Worm (Caenorhabditis elegans) whole organism, L4 larva: Measurements from ENCODE around the gene wrt-5.

Experiments
- D1046.2 ChIP-seq: fragments of 200-800 bp; sonication (Bioruptor generic); IDR thresholded peaks from 2 replicates; pipeline ENCODE4 v1.3.6; 2022; ENCODE audit warnings: missing genetic modification characterization, missing compliant biosample characterization
- F26F4.8 ChIP-seq: fragments of 200-800 bp; sonication (Bioruptor generic); conservative IDR thresholded peaks from 2 replicates; pipeline ENCODE4 v1.3.6; 2022; ENCODE audit warnings: missing genetic modification characterization, missing compliant biosample characterization
- F37D6.2 ChIP-seq: sonication (generic microtip); optimal IDR thresholded peaks from 2 replicates; lab custom pipeline; 2016; ENCODE audit warnings: mild to moderate bottlenecking, missing genetic modification characterization, missing compliant biosample characterization
- R02D3.7 ChIP-seq: fragments of 150-350 bp; sonication (generic microtip); optimal IDR thresholded peaks from 3 replicates; lab custom pipeline; 2014; ENCODE audit warnings: missing biosample characterization, missing genetic modification characterization
- T26A8.4 ChIP-seq: fragments of 200-800 bp; sonication (Bioruptor generic); IDR thresholded peaks from 2 replicates; pipeline ENCODE4 v1.3.6; 2022; ENCODE audit warnings: missing genetic modification characterization, missing compliant biosample characterization
- Y105C5A.15 ChIP-seq: fragments of 200-800 bp; sonication (Bioruptor generic); IDR thresholded peaks from 2 replicates; pipeline ENCODE4 v1.3.6; 2022; ENCODE audit warnings: missing genetic modification characterization, missing compliant biosample characterization
- Y48G9A.11 ChIP-seq: fragments of 200-800 bp; sonication (Bioruptor generic); IDR thresholded peaks from 2 replicates; pipeline ENCODE4 v1.3.6; 2022; ENCODE audit warnings: missing genetic modification reagents, missing genetic modification characterization, missing compliant biosample characterization
- Y5F2A.4 ChIP-seq: fragments of 200-800 bp; sonication (Bioruptor generic); optimal IDR thresholded peaks from 2 replicates; lab custom pipeline; 2018; ENCODE audit warnings: mild to moderate bottlenecking, missing genetic modification characterization, missing compliant biosample characterization
- aha-1 ChIP-seq: fragments of 150-350 bp; peaks from one replicate; lab custom pipeline; 2014; ENCODE audit warnings: missing biosample characterization, missing genetic modification characterization
- arid-1 ChIP-seq: fragments of 200-800 bp; sonication (Bioruptor generic); conservative IDR thresholded peaks from 2 replicates; pipeline ENCODE4 v1.3.6; 2022; ENCODE audit warnings: missing genetic modification reagents, missing genetic modification characterization, missing compliant biosample characterization
- attf-4 ChIP-seq: sonication (generic microtip); optimal IDR thresholded peaks from 3 replicates; lab custom pipeline; 2017; ENCODE audit warnings: missing biosample characterization, missing genetic modification characterization
- ceh-28 ChIP-seq: fragments of 150-350 bp; optimal IDR thresholded peaks from 2 replicates; lab custom pipeline; 2014; ENCODE audit warnings: missing biosample characterization, missing genetic modification reagents, missing genetic modification characterization
- ceh-62 ChIP-seq: sonication (generic microtip); optimal IDR thresholded peaks from 2 replicates; lab custom pipeline; 2017; ENCODE audit warnings: missing biosample characterization, missing genetic modification characterization
- ceh-82 ChIP-seq: sonication (generic microtip); optimal IDR thresholded peaks from 2 replicates; lab custom pipeline; 2017; ENCODE audit warnings: missing biosample characterization, missing genetic modification characterization
- ces-1 ChIP-seq: fragments of 150-350 bp; sonication (generic microtip); optimal IDR thresholded peaks from 4 replicates; lab custom pipeline; 2014; ENCODE audit warnings: missing biosample characterization, missing genetic modification reagents, missing genetic modification characterization
- cey-2 ChIP-seq: sonication (generic microtip); optimal IDR thresholded peaks from 3 replicates; lab custom pipeline; 2017; ENCODE audit warnings: missing genetic modification characterization, mild to moderate bottlenecking, missing compliant biosample characterization, antibody characterized with exemption, borderline replicate concordance; ENCODE audit not compliant: insufficient read depth
- ctbp-1 ChIP-seq: fragments of 200-800 bp; sonication (Bioruptor generic); IDR thresholded peaks from 2 replicates; pipeline ENCODE4 v1.3.6; 2022; ENCODE audit warnings: missing genetic modification reagents, missing genetic modification characterization, missing compliant biosample characterization
- daf-12 ChIP-seq: fragments of 150-350 bp; optimal IDR thresholded peaks from 2 replicates; lab custom pipeline; 2014; ENCODE audit warnings: missing biosample characterization, missing genetic modification reagents, missing genetic modification characterization
- daf-19 ChIP-seq: fragments of 200-800 bp; sonication (Bioruptor generic); conservative IDR thresholded peaks from 2 replicates; pipeline ENCODE4 v1.3.6; 2022; ENCODE audit warnings: missing genetic modification characterization, missing compliant biosample characterization
- dpl-1 ChIP-seq: fragments of 150-350 bp; optimal IDR thresholded peaks from 2 replicates; lab custom pipeline; 2014; ENCODE audit warnings: missing biosample characterization, missing genetic modification reagents, missing genetic modification characterization
- duxl-1 ChIP-seq: sonication (generic microtip); optimal IDR thresholded peaks from 2 replicates; lab custom pipeline; 2016; ENCODE audit warnings: mild to moderate bottlenecking, missing genetic modification characterization, moderate library complexity, missing compliant biosample characterization; ENCODE audit not compliant: poor library complexity
- dve-1 ChIP-seq: sonication (generic microtip); optimal IDR thresholded peaks from 2 replicates; lab custom pipeline; 2017; ENCODE audit warnings: antibody characterized with exemption, mild to moderate bottlenecking, missing genetic modification characterization, missing compliant biosample characterization; ENCODE audit not compliant: insufficient read depth
- egl-27 ChIP-seq: sonication (generic microtip); optimal IDR thresholded peaks from 3 replicates; lab custom pipeline; 2017; ENCODE audit warnings: missing biosample characterization, missing genetic modification reagents, missing genetic modification characterization
- egl-43 ChIP-seq: fragments of 200-800 bp; sonication (Bioruptor generic); IDR thresholded peaks from 2 replicates; pipeline ENCODE4 v1.3.6; 2022; ENCODE audit warnings: missing genetic modification reagents, missing genetic modification characterization, missing compliant biosample characterization
- gei-8 ChIP-seq: fragments of 200-800 bp; sonication (Bioruptor generic); optimal IDR thresholded peaks from 2 replicates; lab custom pipeline; 2018; ENCODE audit warnings: mild to moderate bottlenecking, missing genetic modification characterization, missing compliant biosample characterization
- hlh-11 ChIP-seq: fragments of 200-800 bp; sonication (Bioruptor generic); optimal IDR thresholded peaks from 2 replicates; lab custom pipeline; 2018; ENCODE audit warnings: mild to moderate bottlenecking, missing genetic modification characterization, missing compliant biosample characterization
- hlh-30 ChIP-seq: sonication (generic microtip); optimal IDR thresholded peaks from 2 replicates; lab custom pipeline; 2017; ENCODE audit warnings: antibody characterized with exemption, mild to moderate bottlenecking, missing genetic modification characterization, missing compliant biosample characterization; ENCODE audit not compliant: insufficient read depth
- jun-1 ChIP-seq: fragments of 150-350 bp; optimal IDR thresholded peaks from 2 replicates; lab custom pipeline; 2014; ENCODE audit warnings: missing biosample characterization, missing genetic modification reagents, missing genetic modification characterization
- lin-15B ChIP-seq: fragments of 150-350 bp; sonication (generic microtip); optimal IDR thresholded peaks from 3 replicates; lab custom pipeline; 2014; ENCODE audit warnings: missing biosample characterization, missing genetic modification characterization
- lin-39 ChIP-seq: fragments of 150-350 bp; optimal IDR thresholded peaks from 2 replicates; lab custom pipeline; 2014; ENCODE audit warnings: missing biosample characterization, missing genetic modification reagents, missing genetic modification characterization
- lir-3 ChIP-seq: sonication (generic microtip); optimal IDR thresholded peaks from 2 replicates; lab custom pipeline; 2016; ENCODE audit warnings: mild to moderate bottlenecking, missing genetic modification characterization, missing compliant biosample characterization
- mdt-29 ChIP-seq: fragments of 200-800 bp; sonication (Bioruptor generic); IDR thresholded peaks from 2 replicates; pipeline ENCODE4 v1.3.6; 2022; ENCODE audit warnings: missing genetic modification reagents, missing genetic modification characterization, missing compliant biosample characterization
- mes-2 ChIP-seq: sonication (generic microtip); optimal IDR thresholded peaks from 2 replicates; lab custom pipeline; 2016; ENCODE audit warnings: missing genotype, mild to moderate bottlenecking, missing genetic modification characterization, missing compliant biosample characterization; ENCODE audit not compliant: poor library complexity, severe bottlenecking
- mxl-3 ChIP-seq: fragments of 200-800 bp; sonication (Bioruptor generic); optimal IDR thresholded peaks from 2 replicates; lab custom pipeline; 2018; ENCODE audit warnings: mild to moderate bottlenecking, missing genetic modification characterization, missing compliant biosample characterization
- nhr-10 ChIP-seq: fragments of 150-350 bp; optimal IDR thresholded peaks from 2 replicates; lab custom pipeline; 2014; ENCODE audit warnings: missing biosample characterization, missing genetic modification characterization
- nhr-11 ChIP-seq: fragments of 150-350 bp; optimal IDR thresholded peaks from 2 replicates; lab custom pipeline; 2014; ENCODE audit warnings: missing biosample characterization, missing genetic modification characterization
- nhr-111 ChIP-seq: fragments of 200-800 bp; sonication (Bioruptor generic); optimal IDR thresholded peaks from 2 replicates; lab custom pipeline; 2018; ENCODE audit warnings: mild to moderate bottlenecking, missing genetic modification characterization, missing compliant biosample characterization
- nhr-237 ChIP-seq: sonication (generic microtip); optimal IDR thresholded peaks from 2 replicates; lab custom pipeline; 2017; ENCODE audit warnings: missing biosample characterization, missing genetic modification characterization
- nhr-25 ChIP-seq: sonication (generic microtip); optimal IDR thresholded peaks from 2 replicates; lab custom pipeline; 2017; ENCODE audit warnings: missing genetic modification characterization, mild to moderate bottlenecking, missing compliant biosample characterization, antibody characterized with exemption, moderate library complexity, borderline replicate concordance; ENCODE audit not compliant: insufficient read depth
- nhr-28 ChIP-seq: fragments of 150-350 bp; optimal IDR thresholded peaks from 2 replicates; lab custom pipeline; 2014; ENCODE audit warnings: missing biosample characterization, missing genetic modification characterization
- nhr-41 ChIP-seq: fragments of 200-800 bp; sonication (Bioruptor generic); IDR thresholded peaks from 2 replicates; pipeline ENCODE4 v1.3.6; 2022; ENCODE audit warnings: missing genetic modification reagents, missing genetic modification characterization, missing compliant biosample characterization
- nhr-42 ChIP-seq: fragments of 200-800 bp; sonication (Bioruptor generic); IDR thresholded peaks from 2 replicates; pipeline ENCODE4 v1.3.6; 2022; ENCODE audit warnings: missing genetic modification characterization, missing compliant biosample characterization
- php-3 ChIP-seq: fragments of 200-800 bp; sonication (Bioruptor generic); IDR thresholded peaks from 2 replicates; pipeline ENCODE4 v1.3.6; 2022; ENCODE audit warnings: missing genetic modification reagents, missing genetic modification characterization, missing compliant biosample characterization
- rbr-2 ChIP-seq: sonication (generic microtip); optimal IDR thresholded peaks from 2 replicates; lab custom pipeline; 2016; ENCODE audit warnings: missing genotype, missing genetic modification characterization, missing compliant biosample characterization
- saeg-2 ChIP-seq: fragments of 200-800 bp; sonication (Bioruptor generic); IDR thresholded peaks from 2 replicates; pipeline ENCODE4 v1.3.6; 2022; ENCODE audit warnings: missing genetic modification reagents, missing genetic modification characterization, missing compliant biosample characterization
- sdz-12 ChIP-seq: fragments of 200-800 bp; sonication (Bioruptor generic); optimal IDR thresholded peaks from 2 replicates; lab custom pipeline; 2018; ENCODE audit warnings: mild to moderate bottlenecking, missing genetic modification characterization, missing compliant biosample characterization
- snpc-4 ChIP-seq: fragments of 150-350 bp; optimal IDR thresholded peaks from 2 replicates; lab custom pipeline; 2014; ENCODE audit warnings: missing biosample characterization, missing genetic modification characterization
- spr-1 ChIP-seq: sonication (generic microtip); optimal IDR thresholded peaks from 2 replicates; lab custom pipeline; 2016; ENCODE audit warnings: mild to moderate bottlenecking, missing genetic modification characterization, missing compliant biosample characterization
- unc-39 ChIP-seq: sonication (generic microtip); optimal IDR thresholded peaks from 2 replicates; lab custom pipeline; 2017; ENCODE audit warnings: missing biosample characterization, missing genetic modification characterization
- vab-7 ChIP-seq: fragments of 200-800 bp; sonication (Bioruptor generic); IDR thresholded peaks from 2 replicates; pipeline ENCODE4 v1.3.6; 2022; ENCODE audit warnings: missing genetic modification reagents, missing genetic modification characterization, missing compliant biosample characterization
- zfp-3 ChIP-seq: fragments of 200-800 bp; sonication (Bioruptor generic); conservative IDR thresholded peaks from 2 replicates; pipeline ENCODE4 v1.3.6; 2022; ENCODE audit warnings: missing genetic modification reagents, missing genetic modification characterization, missing compliant biosample characterization
- ztf-11 ChIP-seq: fragments of 150-350 bp; optimal IDR thresholded peaks from 2 replicates; lab custom pipeline; 2014; ENCODE audit warnings: missing biosample characterization, missing genetic modification characterization

Gene wrt-5

ce11 chrIV:4019836-4020235 lies 31.6 kb downstream of the wrt-5 start (continued):
- TF ChIP-seq D1046.2 (GFP tag; lab: Robert Waterston, UW) (no peak), saeg-2 (GFP tag; lab: Robert Waterston, UW) (0 out of 2 replicates have a peak, but pooled peaks have one; percentile 34), hlh-11 (tag; lab: Kevin White, UChicago) (peak; percentile 92), snpc-4 (tag; lab: Kevin White, UChicago) (no peak), ctbp-1 (GFP tag; lab: Robert Waterston, UW) (peak; percentile 81; the same call in 1 of the 2 replicates), unc-39 (tag; lab: Kevin White, UChicago) (no peak), Y5F2A.4 (no peak), mes-2 (tag; lab: Kevin White, UChicago) (peak; percentile 38), spr-1 (tag; lab: Kevin White, UChicago) (peak; percentile 41), duxl-1 (tag; lab: Kevin White, UChicago) (no peak), ces-1 (GFP tag; lab: Kevin White, UChicago) (peak; percentile 46), daf-12 (no peak), egl-43 (GFP tag; lab: Robert Waterston, UW) (0 out of 2 replicates have a peak, but pooled peaks have one; percentile 41), nhr-111 (GFP tag; lab: Kevin White, UChicago) (no peak), dve-1 (tag; lab: Kevin White, UChicago) (peak; percentile 85), lir-3 (tag; lab: Kevin White, UChicago) (no peak), php-3 (GFP tag; lab: Robert Waterston, UW) (no peak), nhr-41 (GFP tag; lab: Robert Waterston, UW) (no peak), dpl-1 (GFP tag; lab: Kevin White, UChicago) (peak; percentile 49), ztf-11 (tag; lab: Kevin White, UChicago) (no peak), R02D3.7 (tag; lab: Kevin White, UChicago) (no peak), vab-7 (GFP tag; lab: Robert Waterston, UW) (no peak), ceh-82 (no peak), nhr-28 (peak; percentile 71), hlh-30 (tag; lab: Kevin White, UChicago) (no peak), egl-27 (tag; lab: Kevin White, UChicago) (no peak), lin-15B (tag; lab: Kevin White, UChicago) (no peak), mdt-29 (GFP tag; lab: Robert Waterston, UW) (no peak), zfp-3 (GFP tag; lab: Robert Waterston, UW) (no peak), daf-19 (no peak), aha-1 (tag; lab: Kevin White, UChicago) (peak; percentile 99), cey-2 (tag; lab: Kevin White, UChicago) (peak; percentile 19), nhr-25 (tag; lab: Kevin White, UChicago) (no peak), F26F4.8 (no peak), rbr-2 (peak; percentile 83), T26A8.4 (GFP tag; lab: Robert Waterston, UW) (no peak), mxl-3 (GFP tag; lab: Kevin White, UChicago) (peak; percentile 65), nhr-237 (tag; lab: Kevin White, UChicago) (no peak), sdz-12 (GFP tag; lab: Kevin White, UChicago) (no peak), jun-1 (tag; lab: Kevin White, UChicago) (peak; percentile 61), nhr-42 (no peak), arid-1 (GFP tag; lab: Robert Waterston, UW) (no peak), Y48G9A.11 (GFP tag; lab: Robert Waterston, UW) (no peak), ceh-28 (tag; lab: Kevin White, UChicago) (no peak), ceh-62 (tag; lab: Kevin White, UChicago) (no peak), nhr-11 (tag; lab: Kevin White, UChicago) (peak; percentile 79), Y105C5A.15 (GFP tag; lab: Robert Waterston, UW) (no peak), lin-39 (no peak), attf-4 (tag; lab: Kevin White, UChicago) (no peak), F37D6.2 (no peak), gei-8 (GFP tag; lab: Kevin White, UChicago) (no peak), nhr-10 (peak; percentile 33)
